Fruit fly (Drosophila melanogaster): ENCODE measurements around the gene CG13398.

- TF ChIP-seq Dll (optimal IDR thresholded peaks at IDR 0.05) = no peak
- TF ChIP-seq pan (optimal IDR thresholded peaks at IDR 0.05) = no peak
- no peak for TF ChIP-seq CG8478 (optimal IDR thresholded peaks at IDR 0.05)
Measured at dm6 chr2L:8424090-8424470, 9.0 kb upstream of the CG13398 start.
